Fruit fly (Drosophila melanogaster) whole organism, adult: ENCODE results near the gene mRpL11.

Experiments
- CG11617 ChIP-seq: fragments of 200-800 bp; sonication (Bioruptor generic); optimal IDR thresholded peaks from 2 replicates; lab custom pipeline; 2017; ENCODE audit warnings: mild to moderate bottlenecking, missing biosample characterization, missing genetic modification reagents, missing genetic modification characterization
- CG12768 ChIP-seq: fragments of 200-800 bp; sonication (Bioruptor generic); optimal IDR thresholded peaks from 2 replicates; lab custom pipeline; 2017; ENCODE audit warnings: missing biosample characterization, missing genetic modification characterization, mild to moderate bottlenecking, moderate library complexity, missing genetic modification reagents
- CG14711 ChIP-seq: fragments of 200-800 bp; sonication (Bioruptor generic); optimal IDR thresholded peaks from 2 replicates; lab custom pipeline; 2018; ENCODE audit warnings: missing biosample characterization, mild to moderate bottlenecking, missing genetic modification characterization, moderate library complexity
- CG1620 ChIP-seq: fragments of 200-800 bp; sonication (Bioruptor generic); optimal IDR thresholded peaks from 2 replicates; lab custom pipeline; 2016; ENCODE audit warnings: missing biosample characterization, missing genetic modification characterization
- CG33017 ChIP-seq: fragments of 200-800 bp; sonication (Bioruptor generic); optimal IDR thresholded peaks from 2 replicates; lab custom pipeline; 2018; ENCODE audit warnings: missing biosample characterization, mild to moderate bottlenecking, missing genetic modification characterization, moderate library complexity
- CG5204 ChIP-seq: fragments of 200-800 bp; sonication (Bioruptor generic); optimal IDR thresholded peaks from 2 replicates; lab custom pipeline; 2016; ENCODE audit warnings: missing biosample characterization, missing genetic modification characterization
- CG7045 ChIP-seq: fragments of 200-800 bp; sonication (Bioruptor generic); optimal IDR thresholded peaks from 2 replicates; lab custom pipeline; 2017; ENCODE audit warnings: missing biosample characterization, mild to moderate bottlenecking, missing genetic modification characterization
- CG7101 ChIP-seq: fragments of 200-800 bp; sonication (Bioruptor generic); optimal IDR thresholded peaks from 2 replicates; lab custom pipeline; 2018; ENCODE audit warnings: missing biosample characterization, mild to moderate bottlenecking, missing genetic modification characterization, moderate library complexity
- Clk ChIP-seq: fragments of 200-800 bp; sonication (Bioruptor generic); optimal IDR thresholded peaks from 2 replicates; lab custom pipeline; 2017; ENCODE audit warnings: missing biosample characterization, missing genetic modification characterization
- Crg-1 ChIP-seq: fragments of 200-800 bp; sonication (Bioruptor generic); optimal IDR thresholded peaks from 2 replicates; lab custom pipeline; 2016; ENCODE audit warnings: missing biosample characterization, missing genetic modification characterization
- Hr96 ChIP-seq: fragments of 200-800 bp; sonication (Bioruptor generic); optimal IDR thresholded peaks from 2 replicates; lab custom pipeline; 2016; ENCODE audit warnings: missing biosample characterization, missing genetic modification characterization
- Mnt ChIP-seq: fragments of 200-800 bp; sonication (Bioruptor generic); optimal IDR thresholded peaks from 2 replicates; lab custom pipeline; 2016; ENCODE audit warnings: missing biosample characterization, mild to moderate bottlenecking, missing genetic modification characterization
- bab1 ChIP-seq: fragments of 200-800 bp; sonication (Bioruptor generic); optimal IDR thresholded peaks from 3 replicates; lab custom pipeline; 2019; ENCODE audit warnings: missing biosample characterization, mild to moderate bottlenecking, missing genetic modification characterization, moderate library complexity
- cic ChIP-seq: fragments of 200-800 bp; sonication (Bioruptor generic); optimal IDR thresholded peaks from 2 replicates; lab custom pipeline; 2017; ENCODE audit warnings: missing biosample characterization, mild to moderate bottlenecking, missing genetic modification characterization, moderate library complexity
- cnc ChIP-seq, 2 experiments: fragments of >200 bp; optimal IDR thresholded peaks; 2 replicates each; lab custom pipeline; 2017
- kay ChIP-seq: fragments of 200-800 bp; sonication (Bioruptor generic); peaks from one replicate; lab custom pipeline; 2016; ENCODE audit warnings: missing biosample characterization, missing genetic modification characterization, borderline replicate concordance
- ovo ChIP-seq: fragments of 200-800 bp; sonication (Bioruptor generic); optimal IDR thresholded peaks from 2 replicates; lab custom pipeline; 2016; ENCODE audit warnings: missing biosample characterization, missing genetic modification characterization
- pad ChIP-seq: fragments of 200-800 bp; sonication (Bioruptor generic); optimal IDR thresholded peaks from 3 replicates; lab custom pipeline; 2017; ENCODE audit warnings: missing biosample characterization, missing genetic modification characterization, mild to moderate bottlenecking, moderate library complexity, missing genetic modification reagents
- tj ChIP-seq: fragments of 200-800 bp; sonication (Bioruptor generic); optimal IDR thresholded peaks from 3 replicates; lab custom pipeline; 2017; ENCODE audit warnings: missing biosample characterization, mild to moderate bottlenecking, missing genetic modification characterization, moderate library complexity
- toe ChIP-seq: fragments of 200-800 bp; sonication (Bioruptor generic); optimal IDR thresholded peaks from 2 replicates; lab custom pipeline; 2016; ENCODE audit warnings: missing biosample characterization, missing genetic modification characterization

The mRpL11 gene

DNA sequence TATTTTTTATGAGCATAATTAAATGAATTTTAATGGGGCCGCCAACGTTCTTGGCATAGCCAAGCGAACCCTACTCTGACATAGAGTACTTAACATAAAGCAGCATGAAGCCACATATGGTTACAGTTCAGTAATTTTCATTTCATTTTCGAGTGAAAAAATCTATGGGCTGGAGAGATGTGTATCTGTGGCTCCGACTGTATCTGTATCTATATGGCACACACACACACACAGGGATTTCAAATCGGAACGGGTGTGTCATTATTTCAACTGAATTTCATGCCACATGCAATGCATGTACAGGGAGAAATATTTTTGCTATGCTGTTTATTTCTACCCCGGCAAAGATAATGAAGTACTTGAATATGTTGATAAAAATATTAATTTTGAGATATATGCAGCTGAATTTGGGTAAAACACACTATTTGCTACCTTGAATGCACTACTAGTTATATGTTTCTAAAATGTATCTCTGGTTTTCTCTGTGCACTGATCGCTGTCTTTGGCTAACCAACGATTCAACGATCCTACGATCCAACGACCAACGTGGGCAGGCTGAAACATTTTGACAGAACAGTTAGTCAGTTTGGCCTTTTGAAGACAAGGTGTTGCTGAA lies 44.3 kb upstream of the mRpL11 start:
- no peak for TF ChIP-seq cnc (optimal IDR thresholded peaks at IDR 0.05; lab: Kevin White, UChicago)
- TF ChIP-seq CG14711 (tag; lab: Kevin White, UChicago), result no peak
- no peak for TF ChIP-seq kay
- no peak for TF ChIP-seq cic (GFP tag; lab: Kevin White, UChicago)
- no peak for TF ChIP-seq CG33017 (tag; lab: Kevin White, UChicago)
- TF ChIP-seq pad (GFP tag; lab: Kevin White, UChicago), result no peak
- TF ChIP-seq Mnt (GFP tag; lab: Kevin White, UChicago), result no peak
- no peak for TF ChIP-seq CG7045 (GFP tag; lab: Kevin White, UChicago)
- TF ChIP-seq bab1, result no peak
- no peak for TF ChIP-seq Clk (GFP tag; lab: Kevin White, UChicago)
- no peak for TF ChIP-seq CG11617
- TF ChIP-seq CG12768 (GFP tag; lab: Kevin White, UChicago), result no peak
- TF ChIP-seq Crg-1 (GFP tag; lab: Kevin White, UChicago), result no peak
- no peak for TF ChIP-seq tj (GFP tag; lab: Kevin White, UChicago)
- TF ChIP-seq CG1620 (GFP tag; lab: Kevin White, UChicago), result no peak

DNA sequence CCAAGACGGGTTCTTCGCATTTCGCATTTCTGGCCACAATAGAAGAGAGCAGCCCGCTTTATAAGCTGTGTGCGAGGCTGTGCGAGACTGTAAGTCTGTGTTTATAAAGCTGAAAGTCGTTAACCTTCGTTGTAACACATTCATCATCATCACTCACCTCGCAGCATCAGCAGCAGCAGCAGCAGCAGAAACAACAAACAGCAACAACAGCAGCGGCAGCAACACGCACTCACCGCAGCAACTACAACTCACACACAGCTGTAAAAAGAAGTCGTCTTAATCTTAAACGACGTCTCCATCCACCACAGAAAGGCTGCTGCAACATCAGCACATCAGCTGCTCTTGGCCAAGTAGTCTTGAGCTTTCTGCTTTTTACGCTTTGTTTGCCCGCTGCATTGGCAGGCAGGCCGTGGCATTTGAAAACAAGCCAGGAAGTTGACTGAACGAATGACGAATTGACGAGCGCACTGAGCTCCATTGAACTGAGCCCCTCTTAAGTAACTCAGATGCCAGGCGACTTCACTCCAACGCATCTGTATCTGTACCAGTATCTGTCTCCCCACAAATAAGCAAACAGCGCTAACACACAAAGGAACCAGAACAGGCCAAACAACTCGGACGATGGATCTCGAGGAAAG lies 42.9 kb upstream of the mRpL11 start:
- no peak for TF ChIP-seq toe (GFP tag; lab: Kevin White, UChicago)
- TF ChIP-seq bab1, result no peak
- no peak for TF ChIP-seq cnc (optimal IDR thresholded peaks at IDR 0.05; lab: Kevin White, UChicago)
- no peak for TF ChIP-seq CG7101 (tag; lab: Kevin White, UChicago)
- no peak for TF ChIP-seq CG14711 (tag; lab: Kevin White, UChicago)
- TF ChIP-seq Mnt (GFP tag; lab: Kevin White, UChicago), result no peak
- TF ChIP-seq pad (GFP tag; lab: Kevin White, UChicago), result no peak
- TF ChIP-seq Crg-1 (GFP tag; lab: Kevin White, UChicago), result no peak
- TF ChIP-seq kay, result no peak

DNA sequence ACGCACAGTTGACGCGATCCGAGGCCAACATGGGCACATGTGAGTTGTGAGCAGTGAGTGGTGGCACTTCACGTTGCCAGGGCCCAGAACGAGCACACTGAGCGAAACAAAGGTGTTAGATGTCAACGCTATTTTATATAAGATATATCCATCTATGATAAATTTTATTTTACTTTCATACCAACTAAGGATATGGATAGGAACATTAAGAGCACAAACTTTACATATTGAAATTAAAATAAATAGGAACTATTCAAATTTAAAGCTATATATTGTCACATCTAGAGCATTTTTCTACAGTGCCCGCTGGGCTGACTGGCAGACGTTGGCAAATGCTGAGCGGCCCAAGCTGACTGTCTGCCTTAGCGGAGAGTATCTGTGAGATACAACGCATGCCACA lies 41.9 kb upstream of the mRpL11 start:
- TF ChIP-seq cic (GFP tag; lab: Kevin White, UChicago) (no peak), CG14711 (tag; lab: Kevin White, UChicago) (no peak), toe (GFP tag; lab: Kevin White, UChicago) (no peak), CG12768 (GFP tag; lab: Kevin White, UChicago) (no peak), CG1620 (GFP tag; lab: Kevin White, UChicago) (no peak), pad (GFP tag; lab: Kevin White, UChicago) (no peak), Crg-1 (GFP tag; lab: Kevin White, UChicago) (no peak), Hr96 (no peak), CG5204 (GFP tag; lab: Kevin White, UChicago) (no peak), cnc (optimal IDR thresholded peaks at IDR 0.05; lab: Kevin White, UChicago) (no peak), CG7045 (GFP tag; lab: Kevin White, UChicago) (no peak), CG33017 (tag; lab: Kevin White, UChicago) (no peak), ovo (no peak), tj (GFP tag; lab: Kevin White, UChicago) (no peak), Clk (GFP tag; lab: Kevin White, UChicago) (no peak), CG7101 (tag; lab: Kevin White, UChicago) (no peak), Mnt (GFP tag; lab: Kevin White, UChicago) (no peak)

DNA sequence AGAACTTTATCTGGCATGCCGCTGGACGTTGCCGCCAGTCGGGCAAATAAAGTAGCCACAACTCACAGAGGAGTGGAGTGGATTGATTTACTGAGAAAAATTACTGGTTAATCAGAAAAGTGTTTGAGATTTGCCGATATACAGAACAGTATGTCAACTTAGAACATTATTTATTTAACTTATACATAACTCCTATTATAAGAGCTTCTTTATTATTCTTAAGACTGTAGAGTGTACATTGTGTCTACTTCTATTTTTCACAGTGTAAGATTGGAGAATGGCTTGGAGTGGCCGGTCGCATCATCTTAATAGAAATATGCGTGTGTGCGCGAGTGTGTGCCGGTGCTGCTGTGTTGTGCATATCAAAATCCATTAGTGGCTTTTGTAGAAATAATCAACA lies 41.0 kb upstream of the mRpL11 start:
- no peak for TF ChIP-seq CG11617
- TF ChIP-seq CG1620 (GFP tag; lab: Kevin White, UChicago), result no peak
- TF ChIP-seq ovo, result no peak
- no peak for TF ChIP-seq CG12768 (GFP tag; lab: Kevin White, UChicago)
- no peak for TF ChIP-seq Clk (GFP tag; lab: Kevin White, UChicago)
- TF ChIP-seq pad (GFP tag; lab: Kevin White, UChicago), result no peak
- no peak for TF ChIP-seq CG14711 (tag; lab: Kevin White, UChicago)
- no peak for TF ChIP-seq kay
- no peak for TF ChIP-seq tj (GFP tag; lab: Kevin White, UChicago)
- TF ChIP-seq CG7101 (tag; lab: Kevin White, UChicago), result no peak
- no peak for TF ChIP-seq CG7045 (GFP tag; lab: Kevin White, UChicago)
- TF ChIP-seq cic (GFP tag; lab: Kevin White, UChicago), result no peak
- no peak for TF ChIP-seq CG33017 (tag; lab: Kevin White, UChicago)
- no peak for TF ChIP-seq Mnt (GFP tag; lab: Kevin White, UChicago)
- no peak for TF ChIP-seq Hr96
- no peak for TF ChIP-seq cnc (optimal IDR thresholded peaks at IDR 0.05; lab: Kevin White, UChicago)
- no peak for TF ChIP-seq Crg-1 (GFP tag; lab: Kevin White, UChicago)
- no peak for TF ChIP-seq bab1
- TF ChIP-seq CG5204 (GFP tag; lab: Kevin White, UChicago), result no peak
- TF ChIP-seq toe (GFP tag; lab: Kevin White, UChicago), result no peak

DNA sequence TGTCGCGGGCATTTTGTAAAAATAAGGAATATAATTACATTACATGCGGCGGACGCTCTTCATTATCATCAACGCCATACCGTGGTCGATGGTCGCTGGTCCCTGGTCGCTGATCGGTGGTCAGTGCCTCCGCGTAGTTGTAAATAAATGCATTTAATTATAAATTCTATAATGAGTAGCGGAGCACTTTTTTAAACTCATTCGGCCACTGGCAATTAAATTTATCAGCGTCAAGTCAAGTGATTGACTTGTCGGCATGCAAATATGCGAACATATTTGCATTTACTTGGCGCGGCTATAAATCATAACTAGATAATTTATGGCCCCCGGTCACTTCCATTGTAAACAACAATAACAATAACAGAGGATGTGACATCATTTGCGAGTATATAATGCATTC lies 40.2 kb upstream of the mRpL11 start:
- no peak for TF ChIP-seq pad (GFP tag; lab: Kevin White, UChicago)
- no peak for TF ChIP-seq CG1620 (GFP tag; lab: Kevin White, UChicago)
- peak; percentile 6 for TF ChIP-seq CG12768 (GFP tag; lab: Kevin White, UChicago)
